Worm (Caenorhabditis elegans) whole organism, L4 larva: ENCODE results near the gene C33A12.4.

Experiments
- D1046.2 ChIP-seq: fragments of 200-800 bp; sonication (Bioruptor generic); IDR thresholded peaks from 2 replicates; pipeline ENCODE4 v1.3.6; 2022; ENCODE audit warnings: missing genetic modification characterization, missing compliant biosample characterization
- F10B5.3 ChIP-seq: sonication (generic microtip); optimal IDR thresholded peaks from 2 replicates; lab custom pipeline; 2016; ENCODE audit warnings: mild to moderate bottlenecking, missing genetic modification characterization, missing compliant biosample characterization
- F37D6.2 ChIP-seq: sonication (generic microtip); optimal IDR thresholded peaks from 2 replicates; lab custom pipeline; 2016; ENCODE audit warnings: mild to moderate bottlenecking, missing genetic modification characterization, missing compliant biosample characterization
- T20F7.1 ChIP-seq: fragments of 200-800 bp; sonication (Bioruptor generic); optimal IDR thresholded peaks from 2 replicates; lab custom pipeline; 2018; ENCODE audit warnings: mild to moderate bottlenecking, missing genetic modification characterization, missing compliant biosample characterization
- Y105C5A.15 ChIP-seq: fragments of 200-800 bp; sonication (Bioruptor generic); IDR thresholded peaks from 2 replicates; pipeline ENCODE4 v1.3.6; 2022; ENCODE audit warnings: missing genetic modification characterization, missing compliant biosample characterization
- Y5F2A.4 ChIP-seq: fragments of 200-800 bp; sonication (Bioruptor generic); optimal IDR thresholded peaks from 2 replicates; lab custom pipeline; 2018; ENCODE audit warnings: mild to moderate bottlenecking, missing genetic modification characterization, missing compliant biosample characterization
- aha-1 ChIP-seq: fragments of 150-350 bp; peaks from one replicate; lab custom pipeline; 2014; ENCODE audit warnings: missing biosample characterization, missing genetic modification characterization
- aly-2 ChIP-seq: sonication (generic microtip); optimal IDR thresholded peaks from 2 replicates; lab custom pipeline; 2018; ENCODE audit warnings: missing biosample characterization, missing genetic modification characterization
- ceh-28 ChIP-seq: fragments of 150-350 bp; optimal IDR thresholded peaks from 2 replicates; lab custom pipeline; 2014; ENCODE audit warnings: missing biosample characterization, missing genetic modification reagents, missing genetic modification characterization
- ceh-32 ChIP-seq: sonication (generic microtip); optimal IDR thresholded peaks from 2 replicates; lab custom pipeline; 2016; ENCODE audit warnings: mild to moderate bottlenecking, missing genetic modification characterization, missing compliant biosample characterization; ENCODE audit not compliant: poor library complexity
- ces-1 ChIP-seq: fragments of 150-350 bp; sonication (generic microtip); optimal IDR thresholded peaks from 4 replicates; lab custom pipeline; 2014; ENCODE audit warnings: missing biosample characterization, missing genetic modification reagents, missing genetic modification characterization
- ctbp-1 ChIP-seq: fragments of 200-800 bp; sonication (Bioruptor generic); IDR thresholded peaks from 2 replicates; pipeline ENCODE4 v1.3.6; 2022; ENCODE audit warnings: missing genetic modification reagents, missing genetic modification characterization, missing compliant biosample characterization
- daf-16 ChIP-seq, 3 experiments: sonication (generic microtip); optimal IDR thresholded peaks; 2 replicates each; lab custom pipeline; 2016 to 2017; ENCODE audit warnings: missing genetic modification characterization in 3 of 3, missing genetic modification reagents in 3 of 3, mild to moderate bottlenecking in 2 of 3, missing compliant biosample characterization in 2 of 3, missing biosample characterization in 1 of 3, moderate library complexity in 1 of 3
- daf-8 ChIP-seq: fragments of 200-800 bp; sonication (Bioruptor generic); IDR thresholded peaks from 2 replicates; pipeline ENCODE4 v1.3.6; 2022; ENCODE audit warnings: missing genetic modification characterization, missing compliant biosample characterization
- dmd-6 ChIP-seq: fragments of 200-800 bp; sonication (Bioruptor generic); IDR thresholded peaks from 2 replicates; pipeline ENCODE4 v1.3.6; 2022; ENCODE audit warnings: missing genetic modification reagents, missing genetic modification characterization, missing compliant biosample characterization
- dmd-9 ChIP-seq: fragments of 200-800 bp; sonication (Bioruptor generic); IDR thresholded peaks from 2 replicates; pipeline ENCODE4 v1.3.6; 2022; ENCODE audit warnings: missing genetic modification reagents, missing genetic modification characterization, missing compliant biosample characterization
- duxl-1 ChIP-seq: sonication (generic microtip); optimal IDR thresholded peaks from 2 replicates; lab custom pipeline; 2016; ENCODE audit warnings: mild to moderate bottlenecking, missing genetic modification characterization, moderate library complexity, missing compliant biosample characterization; ENCODE audit not compliant: poor library complexity
- fkh-10 ChIP-seq: fragments of 150-350 bp; optimal IDR thresholded peaks from 2 replicates; lab custom pipeline; 2014; ENCODE audit warnings: missing biosample characterization, missing genetic modification reagents, missing genetic modification characterization
- fos-1 ChIP-seq: fragments of 150-350 bp; optimal IDR thresholded peaks from 2 replicates; lab custom pipeline; 2014; ENCODE audit warnings: missing biosample characterization, missing genetic modification characterization
- gei-8 ChIP-seq: fragments of 200-800 bp; sonication (Bioruptor generic); optimal IDR thresholded peaks from 2 replicates; lab custom pipeline; 2018; ENCODE audit warnings: mild to moderate bottlenecking, missing genetic modification characterization, missing compliant biosample characterization
- hif-1 ChIP-seq, 2 experiments: sonication (generic microtip); optimal IDR thresholded peaks; 2 replicates each; lab custom pipeline; 2016 to 2017; ENCODE audit warnings: missing compliant biosample characterization in 2 of 2, missing genetic modification characterization in 2 of 2, missing genetic modification reagents in 2 of 2, missing genotype in 2 of 2, mild to moderate bottlenecking in 1 of 2
- hlh-11 ChIP-seq: fragments of 200-800 bp; sonication (Bioruptor generic); optimal IDR thresholded peaks from 2 replicates; lab custom pipeline; 2018; ENCODE audit warnings: mild to moderate bottlenecking, missing genetic modification characterization, missing compliant biosample characterization
- hlh-30 ChIP-seq: sonication (generic microtip); optimal IDR thresholded peaks from 2 replicates; lab custom pipeline; 2017; ENCODE audit warnings: antibody characterized with exemption, mild to moderate bottlenecking, missing genetic modification characterization, missing compliant biosample characterization; ENCODE audit not compliant: insufficient read depth
- hmg-1.1 ChIP-seq: fragments of 200-800 bp; sonication (Bioruptor generic); IDR thresholded peaks from 2 replicates; pipeline ENCODE4 v1.3.6; 2022; ENCODE audit warnings: missing genetic modification reagents, missing genetic modification characterization, missing compliant biosample characterization
- lin-38 ChIP-seq: fragments of 200-800 bp; sonication (Bioruptor generic); IDR thresholded peaks from 2 replicates; pipeline ENCODE4 v1.3.6; 2022; ENCODE audit warnings: missing genetic modification reagents, missing genetic modification characterization, missing compliant biosample characterization
- lsy-2 ChIP-seq, 2 experiments: fragments of 150-350 bp in 1 of 2; sonication (generic microtip) in 1 of 2; optimal IDR thresholded peaks; 2 replicates each; lab custom pipeline; 2014 to 2017; ENCODE audit warnings: missing biosample characterization in 2 of 2, missing genetic modification characterization in 2 of 2
- madf-5 ChIP-seq, 2 experiments: fragments of 200-800 bp; sonication (Bioruptor generic); IDR thresholded peaks; 2 replicates each; pipeline ENCODE4 v1.3.6; 2022; ENCODE audit warnings: missing compliant biosample characterization in 2 of 2, missing genetic modification characterization in 2 of 2
- mxl-3 ChIP-seq: fragments of 200-800 bp; sonication (Bioruptor generic); optimal IDR thresholded peaks from 2 replicates; lab custom pipeline; 2018; ENCODE audit warnings: mild to moderate bottlenecking, missing genetic modification characterization, missing compliant biosample characterization
- nhr-10 ChIP-seq: fragments of 150-350 bp; optimal IDR thresholded peaks from 2 replicates; lab custom pipeline; 2014; ENCODE audit warnings: missing biosample characterization, missing genetic modification characterization
- nhr-102 ChIP-seq: sonication (generic microtip); optimal IDR thresholded peaks from 2 replicates; lab custom pipeline; 2016; ENCODE audit warnings: mild to moderate bottlenecking, missing genetic modification characterization, moderate library complexity, missing compliant biosample characterization
- nhr-111 ChIP-seq: fragments of 200-800 bp; sonication (Bioruptor generic); optimal IDR thresholded peaks from 2 replicates; lab custom pipeline; 2018; ENCODE audit warnings: mild to moderate bottlenecking, missing genetic modification characterization, missing compliant biosample characterization
- nhr-237 ChIP-seq: sonication (generic microtip); optimal IDR thresholded peaks from 2 replicates; lab custom pipeline; 2017; ENCODE audit warnings: missing biosample characterization, missing genetic modification characterization
- nhr-41 ChIP-seq: fragments of 200-800 bp; sonication (Bioruptor generic); IDR thresholded peaks from 2 replicates; pipeline ENCODE4 v1.3.6; 2022; ENCODE audit warnings: missing genetic modification reagents, missing genetic modification characterization, missing compliant biosample characterization
- nhr-42 ChIP-seq: fragments of 200-800 bp; sonication (Bioruptor generic); IDR thresholded peaks from 2 replicates; pipeline ENCODE4 v1.3.6; 2022; ENCODE audit warnings: missing genetic modification characterization, missing compliant biosample characterization
- nhr-6 ChIP-seq: fragments of 150-350 bp; optimal IDR thresholded peaks from 2 replicates; lab custom pipeline; 2014; ENCODE audit warnings: missing biosample characterization, missing genetic modification characterization
- nhr-77 ChIP-seq: fragments of 150-350 bp; optimal IDR thresholded peaks from 2 replicates; lab custom pipeline; 2014; ENCODE audit warnings: missing biosample characterization, missing genetic modification characterization
- saeg-2 ChIP-seq: fragments of 200-800 bp; sonication (Bioruptor generic); IDR thresholded peaks from 2 replicates; pipeline ENCODE4 v1.3.6; 2022; ENCODE audit warnings: missing genetic modification reagents, missing genetic modification characterization, missing compliant biosample characterization
- tra-1 ChIP-seq: fragments of 200-800 bp; sonication (Bioruptor generic); IDR thresholded peaks from 2 replicates; pipeline ENCODE4 v1.3.6; 2022; ENCODE audit warnings: missing genetic modification reagents, missing genetic modification characterization, missing compliant biosample characterization
- zip-2 ChIP-seq: fragments of 150-350 bp; optimal IDR thresholded peaks from 2 replicates; lab custom pipeline; 2014; ENCODE audit warnings: missing biosample characterization, missing genetic modification characterization
- ztf-11 ChIP-seq: fragments of 150-350 bp; optimal IDR thresholded peaks from 2 replicates; lab custom pipeline; 2014; ENCODE audit warnings: missing biosample characterization, missing genetic modification characterization

The C33A12.4 gene

ce11 chrIV:9488315-9488714, 22.1 kb downstream of the C33A12.4 start, which contains the start of gene sru-1:
sru-1 (plus strand) TSS chrIV:9488615.
- no peak for TF ChIP-seq ctbp-1 (GFP tag; lab: Robert Waterston, UW)
- TF ChIP-seq hif-1 (tag; optimal IDR thresholded peaks at IDR 0.05; lab: Kevin White, UChicago): no peak
- no peak for TF ChIP-seq nhr-237 (tag; lab: Kevin White, UChicago)
- no peak for TF ChIP-seq ztf-11
- TF ChIP-seq nhr-6: no peak
- TF ChIP-seq, all 104 proteins: peak for 0

ce11 chrIV:9486779-9487178, 23.6 kb downstream of the C33A12.4 start:
- TF ChIP-seq aha-1 (tag; lab: Kevin White, UChicago) (peak; percentile 93), D1046.2 (GFP tag; lab: Robert Waterston, UW) (no peak)

- TF ChIP-seq zip-2 (no peak), dmd-6 (GFP tag; lab: Robert Waterston, UW) (no peak), F37D6.2 (tag; lab: Kevin White, UChicago) (no peak), daf-16 (GFP tag; optimal IDR thresholded peaks at IDR 0.05; lab: Kevin White, UChicago) (no peak), daf-16 (tag; optimal IDR thresholded peaks at IDR 0.05; lab: Kevin White, UChicago) (no peak), aha-1 (tag; lab: Kevin White, UChicago) (no peak), nhr-111 (GFP tag; lab: Kevin White, UChicago) (no peak), hlh-11 (tag; lab: Kevin White, UChicago) (no peak), daf-8 (GFP tag; lab: Robert Waterston, UW) (no peak), saeg-2 (no peak), nhr-42 (GFP tag; lab: Robert Waterston, UW) (no peak), T20F7.1 (no peak)
Observed at ce11 chrIV:9485972-9486371, 24.4 kb downstream of the C33A12.4 start, which contains the start of gene sru-2. sru-2 (plus strand) TSS chrIV:9486272.

- TF ChIP-seq fkh-10 (GFP tag; lab: Kevin White, UChicago) (no peak), lin-38 (no peak), hmg-1.1 (GFP tag; lab: Robert Waterston, UW) (no peak), F10B5.3 (tag; lab: Kevin White, UChicago) (no peak), ceh-28 (tag; lab: Kevin White, UChicago) (no peak), duxl-1 (tag; lab: Kevin White, UChicago) (no peak), nhr-102 (tag; lab: Kevin White, UChicago) (no peak)
Observed at ce11 chrIV:9485040-9485439, 25.3 kb downstream of the C33A12.4 start, which contains the start of gene gadr-2. gadr-2 (minus strand) TSS chrIV:9485140.

ce11 chrIV:9480936-9481335, 29.4 kb downstream of the C33A12.4 start, which contains the start of gene cng-3:
cng-3 (minus strand) TSS chrIV:9481037.
- TF ChIP-seq nhr-10 (tag; lab: Kevin White, UChicago): no peak

ce11 chrIV:9477135-9477928, 33.0 kb downstream of the C33A12.4 start, which contains the start of gene wrt-3:
wrt-3 (minus strand) TSS chrIV:9477456.
- TF ChIP-seq ces-1 (GFP tag; lab: Kevin White, UChicago) (no peak), hlh-30 (tag; lab: Kevin White, UChicago) (no peak), gei-8 (GFP tag; lab: Kevin White, UChicago) (peak; percentile 90), madf-5 (GFP tag; IDR thresholded peaks at IDR 0.05; lab: Robert Waterston, UW) (peak; percentile 89 to 92), Y105C5A.15 (GFP tag; lab: Robert Waterston, UW) (peak; percentile 94), dmd-9 (GFP tag; lab: Robert Waterston, UW) (no peak; the same call in 1 of the 2 replicates), mxl-3 (peak; percentile 60), hlh-11 (tag; lab: Kevin White, UChicago) (no peak), fos-1 (tag; lab: Kevin White, UChicago) (no peak), tra-1 (GFP tag; lab: Robert Waterston, UW) (peak; percentile 79), hmg-1.1 (GFP tag; lab: Robert Waterston, UW) (peak; percentile 81), nhr-10 (tag; lab: Kevin White, UChicago) (no peak), ceh-32 (tag; lab: Kevin White, UChicago) (peak; percentile 1), Y5F2A.4 (peak; percentile 89), lsy-2 (tag; optimal IDR thresholded peaks at IDR 0.05; lab: Kevin White, UChicago) (peak in 1 of 2 experiments; percentile 12), nhr-41 (GFP tag; lab: Robert Waterston, UW) (peak; percentile 75; the same call in 1 of the 2 replicates), nhr-77 (tag; lab: Kevin White, UChicago) (no peak), aly-2 (tag; lab: Kevin White, UChicago) (no peak)
